Fruit fly (Drosophila melanogaster): ENCODE measurements around the gene Nedd4.

Gene Nedd4

DNA sequence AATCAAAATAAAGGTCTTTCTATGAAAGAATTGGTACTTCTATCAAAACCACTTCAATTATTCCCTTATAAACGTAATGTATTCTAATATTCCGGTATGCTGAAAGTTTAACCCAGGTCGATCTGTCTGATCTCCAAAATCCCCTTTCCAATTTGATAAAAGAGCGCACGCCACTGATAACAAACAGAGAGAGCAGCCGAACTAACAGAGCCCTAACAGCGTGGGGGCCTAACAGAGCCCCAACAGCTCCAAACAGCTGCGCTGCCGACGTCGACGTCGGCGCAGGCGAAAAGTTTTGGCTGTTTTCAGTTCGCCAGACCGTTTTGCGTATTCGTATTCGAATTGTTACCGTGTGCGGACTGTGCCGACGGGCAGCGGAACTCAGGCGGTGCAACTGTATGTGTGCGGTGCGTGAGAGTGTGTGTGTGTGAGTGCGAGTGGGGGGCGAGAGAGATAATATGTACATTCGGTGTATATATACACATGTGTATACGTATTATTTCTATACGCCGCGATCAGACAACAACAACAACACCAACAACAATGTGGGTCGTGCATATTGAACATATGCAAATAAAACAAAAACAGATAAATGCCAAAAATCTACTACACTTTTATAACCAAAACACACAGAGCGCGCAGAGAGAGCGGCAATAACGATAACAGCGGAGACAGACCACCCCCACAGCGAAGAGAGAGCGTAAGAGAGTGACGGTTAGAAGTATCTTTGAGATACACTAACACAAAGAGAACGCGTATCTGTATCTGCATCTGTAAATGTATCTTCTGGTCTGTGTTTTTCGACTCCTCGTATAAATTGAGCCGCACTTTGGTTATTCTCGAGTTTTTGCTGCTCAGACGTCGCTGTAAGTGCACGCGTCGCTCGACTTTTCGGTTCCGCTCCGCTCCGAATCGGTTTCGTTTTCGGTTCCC is 42.8 kb upstream of the Nedd4 start, which contains the start of gene Oatp74D (continued):
- TF ChIP-seq CG6854 (GFP tag; optimal IDR thresholded peaks at IDR 0.05), result peak; percentile 59
- TF ChIP-seq NC2α (GFP tag; optimal IDR thresholded peaks at IDR 0.05), result peak; percentile 48
- peak; percentile 63 for TF ChIP-seq CG9727 (GFP tag; optimal IDR thresholded peaks at IDR 0.05)
- peak; percentile 19 for TF ChIP-seq CG8359 (GFP tag; optimal IDR thresholded peaks at IDR 0.05; ENCODE audit: borderline replicate concordance)
- TF ChIP-seq CG8478 (optimal IDR thresholded peaks at IDR 0.05), result no peak
- TF ChIP-seq ERR (GFP tag; optimal IDR thresholded peaks at IDR 0.05), result peak; percentile 8
- no peak for TF ChIP-seq Doc2 (GFP tag; IDR thresholded peaks at IDR 0.05)
- peak; percentile 65 for TF ChIP-seq CG17359 (tag; optimal IDR thresholded peaks at IDR 0.05)
- TF ChIP-seq zen (tag; optimal IDR thresholded peaks at IDR 0.05), result no peak
- TF ChIP-seq nau (GFP tag; optimal IDR thresholded peaks at IDR 0.05), result peak; percentile 83
- no peak for TF ChIP-seq CG1024 (GFP tag; IDR thresholded peaks at IDR 0.05)
- TF ChIP-seq fd64A (GFP tag; optimal IDR thresholded peaks at IDR 0.05), result peak; percentile 80
- TF ChIP-seq grn (GFP tag; optimal IDR thresholded peaks at IDR 0.05), result peak; percentile 49
- peak; percentile 28 for TF ChIP-seq HHEX (GFP tag; optimal IDR thresholded peaks at IDR 0.05)
- peak; percentile 88 for TF ChIP-seq mirr (GFP tag; optimal IDR thresholded peaks at IDR 0.05)
- TF ChIP-seq Side (GFP tag; optimal IDR thresholded peaks at IDR 0.05), result peak; percentile 40
- TF ChIP-seq CG5180 (GFP tag; optimal IDR thresholded peaks at IDR 0.05), result peak; percentile 56
- TF ChIP-seq CG10462 (GFP tag; optimal IDR thresholded peaks at IDR 0.05), result peak; percentile 36
- TF ChIP-seq br (optimal IDR thresholded peaks at IDR 0.05), result no peak
- TF ChIP-seq CG10267 (tag; optimal IDR thresholded peaks at IDR 0.05), result no peak
- no peak for TF ChIP-seq CG43689 (GFP tag; IDR thresholded peaks at IDR 0.05)
- no peak for TF ChIP-seq pfk (GFP tag; optimal IDR thresholded peaks at IDR 0.05)
- TF ChIP-seq ap (GFP tag; IDR thresholded peaks at IDR 0.05), result no peak
- TF ChIP-seq kay (GFP tag; optimal IDR thresholded peaks at IDR 0.05), result no peak
- no peak for TF ChIP-seq kah (GFP tag; optimal IDR thresholded peaks at IDR 0.05)
- TF ChIP-seq Dll (GFP tag; IDR thresholded peaks at IDR 0.05; ENCODE audit: partially characterized antibody), result no peak
- TF ChIP-seq CG17912 (GFP tag; optimal IDR thresholded peaks at IDR 0.05), result peak; percentile 61
- no peak for TF ChIP-seq corto (GFP tag; optimal IDR thresholded peaks at IDR 0.05)
- TF ChIP-seq gsb (GFP tag; IDR thresholded peaks at IDR 0.05), result no peak
- peak; percentile 32 for TF ChIP-seq ewg (GFP tag; optimal IDR thresholded peaks at IDR 0.05)
- TF ChIP-seq ara (GFP tag; IDR thresholded peaks at IDR 0.05), result no peak; the same call in 1 of the 2 replicates
- TF ChIP-seq zen2 (GFP tag; IDR thresholded peaks at IDR 0.05; ENCODE audit: partially characterized antibody), result no peak; the same call in 2 of the 3 replicates
- TF ChIP-seq CG14965 (GFP tag; optimal IDR thresholded peaks at IDR 0.05; ENCODE audit: borderline replicate concordance), result no peak
- peak; percentile 68; the same call in 1 of the 2 replicates for TF ChIP-seq Bgb (GFP tag; IDR thresholded peaks at IDR 0.05; ENCODE audit: partially characterized antibody)
- peak; percentile 27 for TF ChIP-seq Hey (tag; optimal IDR thresholded peaks at IDR 0.05)
- no peak for TF ChIP-seq psq (GFP tag; optimal IDR thresholded peaks at IDR 0.05)
- peak in 1 of 2 experiments; percentile 25 for TF ChIP-seq chif (GFP tag; optimal IDR thresholded peaks at IDR 0.05)
- TF ChIP-seq lbe (GFP tag; optimal IDR thresholded peaks at IDR 0.05), result peak; percentile 48
- TF ChIP-seq CG8281 (tag; optimal IDR thresholded peaks at IDR 0.05), result peak; percentile 54
- TF ChIP-seq slbo (GFP tag; IDR thresholded peaks at IDR 0.05), result peak; percentile 69
- TF ChIP-seq rib (GFP tag; IDR thresholded peaks at IDR 0.05), result peak; percentile 95
- TF ChIP-seq CG2116 (GFP tag; optimal IDR thresholded peaks at IDR 0.05), result peak; percentile 34
- no peak for TF ChIP-seq CG14860 (GFP tag; IDR thresholded peaks at IDR 0.05; ENCODE audit: partially characterized antibody)
- TF ChIP-seq gro (GFP tag; optimal IDR thresholded peaks at IDR 0.05), result peak; percentile 74
- TF ChIP-seq stc (GFP tag; IDR thresholded peaks at IDR 0.05), result peak; percentile 33; the same call in 1 of the 2 replicates
- TF ChIP-seq CrebB (tag; optimal IDR thresholded peaks at IDR 0.05), result peak; percentile 79
- peak; percentile 67 for TF ChIP-seq CG15601 (tag; optimal IDR thresholded peaks at IDR 0.05)
- TF ChIP-seq CG9932 (GFP tag; IDR thresholded peaks at IDR 0.05), result peak; percentile 58
